Worm (Caenorhabditis elegans): ENCODE data around the gene M02D8.5.

The M02D8.5 gene

ce11 chrX:8741629-8742170, 19.7 kb downstream of the M02D8.5 start:
- TF ChIP-seq snpc-4 (GFP tag; optimal IDR thresholded peaks at IDR 0.05): peak; percentile 66
- TF ChIP-seq snpc-4 (tag; optimal IDR thresholded peaks at IDR 0.05): peak in 2 of 4 experiments; percentile 88 to 92
- TF ChIP-seq sdz-38 (tag; optimal IDR thresholded peaks at IDR 0.05): no peak
- TF ChIP-seq Y67H2A.10 (GFP tag; conservative IDR thresholded peaks at IDR 0.05): no peak
- TF ChIP-seq snpc-1.1 (tag; optimal IDR thresholded peaks at IDR 0.05; ENCODE audit: insufficient read depth): peak; percentile 13
- no peak for TF ChIP-seq ets-4 (GFP tag; optimal IDR thresholded peaks at IDR 0.05)
- no peak for TF ChIP-seq lag-1 (GFP tag; IDR thresholded peaks at IDR 0.05)
- 0 out of 2 replicates have a peak, but pooled peaks have one; percentile 26 for TF ChIP-seq pbrm-1 (GFP tag; IDR thresholded peaks at IDR 0.05)
- peak; percentile 8 for TF ChIP-seq madf-10 (tag; optimal IDR thresholded peaks at IDR 0.05)
- peak; percentile 52; the same call in 1 of the 2 replicates for TF ChIP-seq egrh-3 (GFP tag; IDR thresholded peaks at IDR 0.05)
- TF ChIP-seq zfh-2 (GFP tag; conservative IDR thresholded peaks at IDR 0.05): peak; percentile 91
- TF ChIP-seq lin-26 (GFP tag; IDR thresholded peaks at IDR 0.05): 0 out of 2 replicates have a peak, but pooled peaks have one; percentile 8
- no peak for TF ChIP-seq F52B5.7 (tag; optimal IDR thresholded peaks at IDR 0.05)

- TF ChIP-seq pha-4 (tag; optimal IDR thresholded peaks at IDR 0.05) (no peak), ama-1 (optimal IDR thresholded peaks at IDR 0.05) (no peak), ama-1 (GFP tag; optimal IDR thresholded peaks at IDR 0.05) (no peak), hsf-1 (GFP tag; IDR thresholded peaks at IDR 0.05) (no peak), lir-1 (GFP tag; conservative IDR thresholded peaks at IDR 0.05) (no peak), gei-17 (GFP tag; optimal IDR thresholded peaks at IDR 0.05) (no peak), T26A5.8 (tag; optimal IDR thresholded peaks at IDR 0.05) (no peak), rcor-1 (GFP tag; IDR thresholded peaks at IDR 0.05) (no peak), ceh-100 (GFP tag; IDR thresholded peaks at IDR 0.05) (no peak)
Observed at ce11 chrX:8739373-8739772, 22.0 kb downstream of the M02D8.5 start, which contains the start of gene M02D8.2. Gene M02D8.2 (plus strand): TSS chrX:8739673.

- TF ChIP-seq ztf-18 (tag; optimal IDR thresholded peaks at IDR 0.05) (no peak), F57C9.4 (tag; optimal IDR thresholded peaks at IDR 0.05) (no peak), ceh-40 (GFP tag; IDR thresholded peaks at IDR 0.05) (no peak), snpc-1.1 (tag; optimal IDR thresholded peaks at IDR 0.05; ENCODE audit: insufficient read depth) (no peak), egrh-3 (GFP tag; IDR thresholded peaks at IDR 0.05) (no peak), F10E7.11 (tag; optimal IDR thresholded peaks at IDR 0.05) (no peak), F39B2.1 (GFP tag; IDR thresholded peaks at IDR 0.05) (no peak), F33H1.4 (GFP tag; IDR thresholded peaks at IDR 0.05) (no peak), Y95B8A.8 (GFP tag; IDR thresholded peaks at IDR 0.05) (no peak), let-526 (GFP tag; IDR thresholded peaks at IDR 0.05) (no peak), ceh-79 (tag; optimal IDR thresholded peaks at IDR 0.05) (no peak), T07F8.4 (tag; optimal IDR thresholded peaks at IDR 0.05) (no peak)
Observed at ce11 chrX:8737801-8738200, 23.6 kb downstream of the M02D8.5 start.

- TF ChIP-seq him-1 (tag; optimal IDR thresholded peaks at IDR 0.05) (no peak), ceh-27 (GFP tag; optimal IDR thresholded peaks at IDR 0.05) (peak; percentile 40), F55B11.4 (tag; optimal IDR thresholded peaks at IDR 0.05; ENCODE audit: borderline replicate concordance, insufficient read depth) (no peak), attf-5 (GFP tag; optimal IDR thresholded peaks at IDR 0.05) (peak; percentile 64), let-607 (tag; optimal IDR thresholded peaks at IDR 0.05) (peak in 1 of 2 experiments; percentile 0), Y67H2A.10 (GFP tag; conservative IDR thresholded peaks at IDR 0.05) (no peak), pbrm-1 (GFP tag; IDR thresholded peaks at IDR 0.05) (no peak), ztf-26 (tag; optimal IDR thresholded peaks at IDR 0.05) (no peak), lin-40 (tag; optimal IDR thresholded peaks at IDR 0.05) (peak; percentile 19), nhr-80 (tag; optimal IDR thresholded peaks at IDR 0.05) (peak; percentile 53), K12H6.12 (tag; optimal IDR thresholded peaks at IDR 0.05) (peak; percentile 34), mcd-1 (GFP tag; IDR thresholded peaks at IDR 0.05) (peak; percentile 62), hmg-1.2 (GFP tag; IDR thresholded peaks at IDR 0.05) (peak; percentile 45; the same call in 1 of the 2 replicates), aptf-3 (GFP tag; IDR thresholded peaks at IDR 0.05) (no peak), lin-35 (GFP tag; optimal IDR thresholded peaks at IDR 0.05) (no peak)
Observed at ce11 chrX:8736965-8737464, 24.4 kb downstream of the M02D8.5 start, which contains the start of gene M02D8.3. Gene M02D8.3 (minus strand): TSS chrX:8737015.
